Fruit fly (Drosophila melanogaster) whole organism, embryonic: ENCODE data around the gene Syx1A.
A peak's percentile ranks its signal among the peaks of the same experiment; 100 is the strongest.

Experiments
- Abd-B ChIP-seq: fragments of 200-800 bp; sonication (Bioruptor generic); optimal IDR thresholded peaks from 2 replicates; lab custom pipeline; 2018; ENCODE audit warnings: missing biosample characterization, mild to moderate bottlenecking, missing genetic modification characterization, moderate library complexity
- Asciz ChIP-seq: fragments of 200-800 bp; sonication (Bioruptor generic); optimal IDR thresholded peaks from 2 replicates; lab custom pipeline; 2017; ENCODE audit warnings: missing biosample characterization, mild to moderate bottlenecking, missing genetic modification characterization, missing genetic modification reagents
- Atf3 ChIP-seq: fragments of 200-800 bp; sonication (Bioruptor generic); optimal IDR thresholded peaks from 3 replicates; lab custom pipeline; 2016; ENCODE audit warnings: missing biosample characterization, missing genetic modification characterization
- BEAF-32 ChIP-seq: fragments of 200-800 bp; sonication (Bioruptor generic); optimal IDR thresholded peaks from 3 replicates; lab custom pipeline; 2017; ENCODE audit warnings: missing biosample characterization, missing genetic modification characterization, mild to moderate bottlenecking, moderate library complexity, missing genetic modification reagents
- Blimp-1 ChIP-seq: fragments of 200-800 bp; sonication (Bioruptor generic); optimal IDR thresholded peaks from 3 replicates; lab custom pipeline; 2018; ENCODE audit warnings: missing biosample characterization, missing genetic modification characterization, mild to moderate bottlenecking, moderate library complexity, missing genetic modification reagents
- CG10543 ChIP-seq: fragments of 200-800 bp; sonication (Bioruptor generic); optimal IDR thresholded peaks from 3 replicates; lab custom pipeline; 2017; ENCODE audit warnings: missing biosample characterization, mild to moderate bottlenecking, missing genetic modification characterization, moderate library complexity
- CG14667 ChIP-seq: fragments of 200-800 bp; sonication (Bioruptor generic); IDR thresholded peaks from 2 replicates; pipeline ENCODE4 v1.3.6; 2022; ENCODE audit warnings: missing biosample characterization, missing genetic modification characterization
- CG17328 ChIP-seq: fragments of 200-800 bp; sonication (Bioruptor generic); IDR thresholded peaks from 2 replicates; pipeline ENCODE4 v1.3.6; 2022; ENCODE audit warnings: missing biosample characterization, missing genetic modification characterization
- CG17385 ChIP-seq: fragments of 200-800 bp; sonication (Bioruptor generic); optimal IDR thresholded peaks from 3 replicates; lab custom pipeline; 2018; ENCODE audit warnings: missing biosample characterization, mild to moderate bottlenecking, missing genetic modification characterization
- CG18476 ChIP-seq: fragments of 200-800 bp; sonication (Bioruptor generic); optimal IDR thresholded peaks from 2 replicates; lab custom pipeline; 2016; ENCODE audit warnings: missing biosample characterization, mild to moderate bottlenecking, missing genetic modification characterization
- CG18764 ChIP-seq: fragments of 200-800 bp; sonication (Bioruptor generic); optimal IDR thresholded peaks from 3 replicates; lab custom pipeline; 2016; ENCODE audit warnings: missing biosample characterization, missing genetic modification characterization
- CG2120 ChIP-seq: fragments of 200-800 bp; sonication (Bioruptor generic); optimal IDR thresholded peaks from 3 replicates; lab custom pipeline; 2016; ENCODE audit warnings: missing biosample characterization, missing genetic modification characterization
- CG43689 ChIP-seq: fragments of 200-800 bp; sonication (Bioruptor generic); IDR thresholded peaks from 2 replicates; pipeline ENCODE4 v1.3.6; 2022; ENCODE audit warnings: missing biosample characterization, missing genetic modification characterization
- CG4424 ChIP-seq: fragments of 200-800 bp; sonication (Bioruptor generic); optimal IDR thresholded peaks from 3 replicates; lab custom pipeline; 2016; ENCODE audit warnings: missing biosample characterization, missing genetic modification characterization
- CG4617 ChIP-seq: fragments of 200-800 bp; sonication (Bioruptor generic); optimal IDR thresholded peaks from 3 replicates; lab custom pipeline; 2016; ENCODE audit warnings: missing biosample characterization, missing genetic modification characterization, borderline replicate concordance
- CG4854 ChIP-seq: fragments of 200-800 bp; sonication (Bioruptor generic); optimal IDR thresholded peaks from 2 replicates; lab custom pipeline; 2016; ENCODE audit warnings: missing biosample characterization, missing genetic modification characterization, inconsistent platforms
- CG5245 ChIP-seq: fragments of 200-800 bp; sonication (Bioruptor generic); optimal IDR thresholded peaks from 3 replicates; lab custom pipeline; 2016; ENCODE audit warnings: missing biosample characterization, missing genetic modification characterization
- CG8924 ChIP-seq: fragments of 200-800 bp; optimal IDR thresholded peaks from 3 replicates; lab custom pipeline; 2019; ENCODE audit warnings: missing biosample characterization, mild to moderate bottlenecking, missing genetic modification characterization, moderate library complexity
- Dbx ChIP-seq: fragments of 200-800 bp; sonication (Bioruptor generic); IDR thresholded peaks from 3 replicates; pipeline ENCODE4 v1.3.6; 2022; ENCODE audit warnings: missing biosample characterization, missing genetic modification characterization
- Dek ChIP-seq: fragments of 200-800 bp; sonication (Bioruptor generic); optimal IDR thresholded peaks from 3 replicates; lab custom pipeline; 2019; ENCODE audit warnings: missing biosample characterization, mild to moderate bottlenecking, missing genetic modification characterization, moderate library complexity
- Doc3 ChIP-seq: fragments of 200-800 bp; sonication (Bioruptor generic); IDR thresholded peaks from 3 replicates; pipeline ENCODE4 v1.3.6; 2022; ENCODE audit warnings: missing biosample characterization, missing genetic modification characterization; ENCODE audit not compliant: partially characterized antibody
- E2f2 ChIP-seq: fragments of 200-800 bp; sonication (Bioruptor generic); IDR thresholded peaks from 2 replicates; pipeline ENCODE4 v1.3.6; 2022; ENCODE audit warnings: missing biosample characterization, missing genetic modification characterization
- Ets65A ChIP-seq: fragments of 200-800 bp; sonication (Bioruptor generic); peaks from one replicate; lab custom pipeline; 2016; ENCODE audit warnings: missing biosample characterization, missing genetic modification characterization
- Hmr ChIP-seq: fragments of 200-800 bp; sonication (Bioruptor generic); optimal IDR thresholded peaks from 3 replicates; lab custom pipeline; 2017; ENCODE audit warnings: mild to moderate bottlenecking, missing biosample characterization, missing genetic modification reagents, missing genetic modification characterization
- Hsf ChIP-seq: fragments of 200-800 bp; sonication (Bioruptor generic); optimal IDR thresholded peaks from 3 replicates; lab custom pipeline; 2016; ENCODE audit warnings: missing biosample characterization, missing genetic modification characterization
- NFAT ChIP-seq: fragments of 200-800 bp; sonication (Bioruptor generic); IDR thresholded peaks from 2 replicates; pipeline ENCODE4 v1.3.6; 2022; ENCODE audit warnings: missing biosample characterization, missing genetic modification characterization
- Ptx1 ChIP-seq: fragments of 200-800 bp; sonication (Bioruptor generic); IDR thresholded peaks from 2 replicates; pipeline ENCODE4 v1.3.6; 2022; ENCODE audit warnings: missing biosample characterization, missing genetic modification characterization
- aop ChIP-seq: fragments of 200-800 bp; sonication (Bioruptor generic); IDR thresholded peaks from 2 replicates; pipeline ENCODE4 v1.3.6; 2022; ENCODE audit warnings: missing biosample characterization, missing genetic modification characterization
- ap ChIP-seq: fragments of 200-800 bp; sonication (Bioruptor generic); IDR thresholded peaks from 2 replicates; pipeline ENCODE4 v1.3.6; 2022; ENCODE audit warnings: missing biosample characterization, missing genetic modification characterization
- fd64A ChIP-seq: fragments of 200-800 bp; sonication (Bioruptor generic); optimal IDR thresholded peaks from 3 replicates; lab custom pipeline; 2018; ENCODE audit warnings: missing biosample characterization, mild to moderate bottlenecking, missing genetic modification characterization
- ftz-f1 ChIP-seq: fragments of 200-800 bp; sonication (Bioruptor generic); optimal IDR thresholded peaks from 2 replicates; lab custom pipeline; 2016; ENCODE audit warnings: missing biosample characterization, missing genetic modification characterization
- gem ChIP-seq: fragments of 200-800 bp; sonication (Bioruptor generic); optimal IDR thresholded peaks from 2 replicates; lab custom pipeline; 2019; ENCODE audit warnings: missing biosample characterization, mild to moderate bottlenecking, missing genetic modification characterization, moderate library complexity
- gsb ChIP-seq: fragments of 200-800 bp; sonication (Bioruptor generic); IDR thresholded peaks from 2 replicates; pipeline ENCODE4 v1.3.6; 2022; ENCODE audit warnings: missing biosample characterization, missing genetic modification characterization
- klu ChIP-seq: fragments of 200-800 bp; sonication (Bioruptor generic); IDR thresholded peaks from 2 replicates; pipeline ENCODE4 v1.3.6; 2022; ENCODE audit warnings: missing biosample characterization, missing genetic modification characterization
- knrl ChIP-seq: fragments of 200-800 bp; sonication (Bioruptor generic); IDR thresholded peaks from 3 replicates; pipeline ENCODE4 v1.3.6; 2022; ENCODE audit warnings: missing biosample characterization, missing genetic modification characterization; ENCODE audit not compliant: partially characterized antibody
- mam ChIP-seq: fragments of 200-800 bp; sonication (Bioruptor generic); optimal IDR thresholded peaks from 3 replicates; lab custom pipeline; 2016; ENCODE audit warnings: missing biosample characterization, missing genetic modification characterization
- pb ChIP-seq: fragments of 200-800 bp; sonication (Bioruptor generic); optimal IDR thresholded peaks from 3 replicates; lab custom pipeline; 2016; ENCODE audit warnings: missing biosample characterization, missing genetic modification characterization
- pho ChIP-seq: fragments of 200-800 bp; sonication (Bioruptor generic); optimal IDR thresholded peaks from 2 replicates; lab custom pipeline; 2016; ENCODE audit warnings: missing biosample characterization, missing genetic modification characterization
- ranshi ChIP-seq: fragments of 200-800 bp; sonication (Bioruptor generic); IDR thresholded peaks from 2 replicates; pipeline ENCODE4 v1.3.6; 2022; ENCODE audit warnings: missing biosample characterization, missing genetic modification characterization
- repo ChIP-seq: fragments of 200-800 bp; sonication (Bioruptor generic); optimal IDR thresholded peaks from 2 replicates; lab custom pipeline; 2016; ENCODE audit warnings: missing biosample characterization, missing genetic modification characterization
- row ChIP-seq: fragments of 200-800 bp; sonication (Bioruptor generic); IDR thresholded peaks from 3 replicates; pipeline ENCODE4 v1.3.6; 2022; ENCODE audit warnings: missing biosample characterization, missing genetic modification characterization
- salm ChIP-seq: fragments of 200-800 bp; sonication (Bioruptor generic); optimal IDR thresholded peaks from 2 replicates; lab custom pipeline; 2018; ENCODE audit warnings: missing biosample characterization, mild to moderate bottlenecking, missing genetic modification characterization
- seq ChIP-seq: fragments of 200-800 bp; sonication (Bioruptor generic); IDR thresholded peaks from 2 replicates; pipeline ENCODE4 v1.3.6; 2022; ENCODE audit warnings: missing biosample characterization, missing genetic modification characterization
- so ChIP-seq: fragments of 200-800 bp; sonication (Bioruptor generic); IDR thresholded peaks from 3 replicates; pipeline ENCODE4 v1.3.6; 2022; ENCODE audit warnings: missing biosample characterization, missing genetic modification characterization
- stc ChIP-seq: fragments of 200-800 bp; sonication (Bioruptor generic); IDR thresholded peaks from 2 replicates; pipeline ENCODE4 v1.3.6; 2022; ENCODE audit warnings: missing biosample characterization, missing genetic modification characterization
- tin ChIP-seq: fragments of 200-800 bp; sonication (Bioruptor generic); optimal IDR thresholded peaks from 3 replicates; lab custom pipeline; 2016; ENCODE audit warnings: missing biosample characterization, missing genetic modification characterization
- twi ChIP-seq: fragments of 200-800 bp; optimal IDR thresholded peaks from 2 replicates; lab custom pipeline; 2019; ENCODE audit warnings: missing biosample characterization, mild to moderate bottlenecking, missing genetic modification characterization, moderate library complexity
- vvl ChIP-seq: fragments of 200-800 bp; sonication (Bioruptor generic); IDR thresholded peaks from 2 replicates; pipeline ENCODE4 v1.3.6; 2022; ENCODE audit warnings: missing biosample characterization, missing genetic modification characterization
- zf30C ChIP-seq: fragments of 200-800 bp; sonication (Bioruptor generic); optimal IDR thresholded peaks from 3 replicates; lab custom pipeline; 2018; ENCODE audit warnings: missing biosample characterization, mild to moderate bottlenecking, missing genetic modification characterization

Gene Syx1A

DNA sequence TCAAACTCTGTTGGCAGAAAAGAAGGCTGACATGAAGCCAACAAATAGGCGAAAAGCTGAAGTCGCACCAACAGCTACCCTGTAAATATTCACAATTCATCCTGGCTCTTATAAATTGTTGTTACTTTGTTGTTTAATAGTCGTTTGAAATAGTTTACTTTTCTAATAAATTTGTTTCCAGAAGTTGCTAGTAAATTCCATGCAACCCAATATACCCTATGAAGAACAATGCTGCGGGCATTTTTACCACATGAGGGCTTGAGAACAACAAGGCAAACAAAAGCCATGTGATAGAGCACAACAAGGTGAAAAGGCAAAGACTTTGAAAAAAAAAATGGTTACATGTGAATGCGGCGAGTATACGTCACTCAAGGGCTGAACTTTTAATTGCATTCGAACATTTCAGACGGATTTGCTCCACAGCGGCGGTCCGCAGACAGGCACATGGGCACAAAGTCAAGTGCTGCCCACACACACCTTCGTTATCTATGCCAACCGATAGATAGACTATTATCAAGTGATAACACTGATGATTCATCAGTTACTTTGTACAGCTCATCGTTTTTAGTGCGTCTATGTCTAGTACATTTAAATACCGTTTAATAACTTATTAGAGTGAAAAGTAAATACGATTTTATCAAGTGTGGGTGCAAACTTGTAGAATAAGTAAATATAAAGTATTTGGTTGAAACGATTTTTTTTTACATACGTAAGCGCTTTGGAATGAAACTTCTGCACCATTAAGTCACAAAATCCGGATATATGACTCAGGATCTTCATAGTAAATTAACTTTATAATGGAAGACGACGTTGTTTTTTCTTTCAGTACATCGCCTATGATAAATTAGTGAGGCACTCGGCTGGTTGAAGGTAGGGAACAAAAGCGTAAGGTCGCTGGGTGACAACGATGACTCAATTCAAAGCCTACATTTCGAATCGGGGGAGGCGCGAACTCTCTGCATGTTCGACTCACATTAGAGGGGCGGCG is 6.2 kb downstream of the Syx1A start (continued):
- TF ChIP-seq CG17385 (GFP tag; lab: Kevin White, UChicago), result peak; percentile 65
- TF ChIP-seq Hsf (GFP tag; lab: Kevin White, UChicago), result peak; percentile 83
- TF ChIP-seq zf30C, result peak; percentile 9
- TF ChIP-seq Dek (tag; lab: Kevin White, UChicago), result peak; percentile 58
- TF ChIP-seq klu, result peak; percentile 70
- TF ChIP-seq pho (GFP tag; lab: Kevin White, UChicago), result peak; percentile 74
- TF ChIP-seq pb (GFP tag; lab: Kevin White, UChicago), result peak; percentile 69
- peak; percentile 64 for TF ChIP-seq Hmr
- peak; percentile 73 for TF ChIP-seq repo (GFP tag; lab: Kevin White, UChicago)
- TF ChIP-seq CG4617 (GFP tag; lab: Kevin White, UChicago), result peak; percentile 31

DNA sequence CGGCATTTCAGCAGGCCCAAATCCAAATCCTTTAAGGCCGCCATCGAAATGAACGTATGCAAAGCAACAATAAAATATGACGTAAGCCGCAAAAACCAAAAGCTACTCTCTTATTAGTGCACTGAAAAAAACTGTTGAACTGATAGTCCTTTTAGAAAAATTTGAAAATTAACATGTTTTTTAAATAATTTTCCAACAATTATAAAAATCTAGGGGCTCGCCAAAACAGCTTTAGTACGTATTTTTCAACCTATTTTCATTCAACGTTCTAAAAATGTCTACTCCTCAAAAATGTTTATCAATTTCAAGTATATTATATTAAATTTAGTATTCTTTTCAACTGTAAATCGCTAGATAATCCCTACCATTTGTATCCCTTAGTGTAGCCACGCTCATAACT is 12.1 kb downstream of the Syx1A start:
- TF ChIP-seq Dbx (no peak), CG17328 (GFP tag; lab: Robert Waterston, UW) (no peak), CG5245 (no peak), mam (GFP tag; lab: Kevin White, UChicago) (no peak), ftz-f1 (GFP tag; lab: Kevin White, UChicago) (no peak), aop (no peak), CG4854 (GFP tag; lab: Kevin White, UChicago) (no peak), row (peak; percentile 26; the same call in 2 of the 3 replicates), NFAT (GFP tag; lab: Robert Waterston, UW) (no peak), gsb (GFP tag; lab: Robert Waterston, UW) (no peak), knrl (GFP tag; lab: Robert Waterston, UW) (no peak), Atf3 (no peak), so (no peak), Ets65A (GFP tag; lab: Kevin White, UChicago) (no peak), twi (no peak), CG4424 (GFP tag; lab: Kevin White, UChicago) (no peak), Doc3 (no peak), ranshi (no peak), seq (no peak; the same call in 1 of the 2 replicates), BEAF-32 (GFP tag; lab: Kevin White, UChicago) (no peak), CG43689 (GFP tag; lab: Robert Waterston, UW) (no peak), tin (GFP tag; lab: Kevin White, UChicago) (no peak), ap (GFP tag; lab: Robert Waterston, UW) (no peak), E2f2 (GFP tag; lab: Robert Waterston, UW) (no peak), CG8924 (tag; lab: Kevin White, UChicago) (peak; percentile 31), gem (peak; percentile 58), vvl (peak; percentile 17; the same call in 1 of the 2 replicates), Blimp-1 (GFP tag; lab: Kevin White, UChicago) (no peak), CG2120 (GFP tag; lab: Kevin White, UChicago) (peak; percentile 56), CG10543 (GFP tag; lab: Kevin White, UChicago) (no peak), salm (tag; lab: Kevin White, UChicago) (no peak), fd64A (GFP tag; lab: Kevin White, UChicago) (no peak), CG18764 (no peak), Asciz (GFP tag; lab: Kevin White, UChicago) (peak; percentile 8), Abd-B (GFP tag; lab: Kevin White, UChicago) (no peak), stc (no peak), CG18476 (no peak), Ptx1 (no peak), CG14667 (GFP tag; lab: Robert Waterston, UW) (no peak)
